Worm (Caenorhabditis elegans) whole organism, L1 larva: ENCODE data around the gene set-25.

Source experiments
- C16A3.4 ChIP-seq: fragments of 150-350 bp; optimal IDR thresholded peaks from 2 replicates; lab custom pipeline; 2014; ENCODE audit warnings: missing biosample characterization, missing genetic modification characterization
- C34B4.2 ChIP-seq: sonication (generic microtip); optimal IDR thresholded peaks from 2 replicates; lab custom pipeline; 2017; ENCODE audit warnings: mild to moderate bottlenecking, missing genetic modification characterization, missing compliant biosample characterization
- aha-1 ChIP-seq: fragments of 150-350 bp; optimal IDR thresholded peaks from 2 replicates; lab custom pipeline; 2014; ENCODE audit warnings: missing biosample characterization, missing genetic modification characterization
- aly-2 ChIP-seq: fragments of 150-350 bp; optimal IDR thresholded peaks from 2 replicates; lab custom pipeline; 2014; ENCODE audit warnings: missing biosample characterization, missing genetic modification characterization
- ama-1 ChIP-seq: fragments of 150-350 bp; optimal IDR thresholded peaks from 2 replicates; lab custom pipeline; 2014
- ceh-63 ChIP-seq: fragments of 200-800 bp; sonication (Bioruptor generic); optimal IDR thresholded peaks from 2 replicates; lab custom pipeline; 2018; ENCODE audit warnings: mild to moderate bottlenecking, missing genetic modification characterization, missing compliant biosample characterization
- ceh-88 ChIP-seq: fragments of 200-800 bp; sonication (Bioruptor generic); IDR thresholded peaks from 2 replicates; pipeline ENCODE4 v1.3.6; 2022; ENCODE audit warnings: missing genetic modification characterization, missing compliant biosample characterization
- ces-1 ChIP-seq: fragments of 150-350 bp; optimal IDR thresholded peaks from 2 replicates; lab custom pipeline; 2014; ENCODE audit warnings: missing biosample characterization, missing genetic modification reagents, missing genetic modification characterization
- egl-13 ChIP-seq: sonication (generic microtip); optimal IDR thresholded peaks from 2 replicates; lab custom pipeline; 2016; ENCODE audit warnings: missing genotype, missing genetic modification reagents, missing genetic modification characterization, missing compliant biosample characterization
- egl-27 ChIP-seq, 2 experiments: fragments of 150-350 bp in 1 of 2; sonication (generic microtip); optimal IDR thresholded peaks; 3 replicates each; lab custom pipeline; 2017 to 2018; ENCODE audit warnings: missing biosample characterization in 2 of 2, missing genetic modification characterization in 2 of 2, missing genetic modification reagents in 2 of 2
- elt-2 ChIP-seq: sonication (generic microtip); optimal IDR thresholded peaks from 2 replicates; lab custom pipeline; 2016; ENCODE audit warnings: missing genetic modification characterization, mild to moderate bottlenecking, inconsistent platforms, missing compliant biosample characterization, missing genetic modification reagents
- ets-5 ChIP-seq: fragments of 200-800 bp; sonication (Bioruptor generic); IDR thresholded peaks from 2 replicates; pipeline ENCODE4 v1.3.6; 2022; ENCODE audit warnings: missing genetic modification characterization, missing compliant biosample characterization
- fkh-10 ChIP-seq: sonication (generic microtip); optimal IDR thresholded peaks from 2 replicates; lab custom pipeline; 2017; ENCODE audit warnings: missing biosample characterization, missing genetic modification reagents, missing genetic modification characterization
- fkh-8 ChIP-seq: sonication (generic microtip); optimal IDR thresholded peaks from 2 replicates; lab custom pipeline; 2016; ENCODE audit warnings: mild to moderate bottlenecking, missing genetic modification characterization, missing compliant biosample characterization
- hlh-4 ChIP-seq: sonication (generic microtip); optimal IDR thresholded peaks from 2 replicates; lab custom pipeline; 2016; ENCODE audit warnings: mild to moderate bottlenecking, missing genetic modification characterization, missing compliant biosample characterization
- hpl-2 ChIP-seq: fragments of 150-350 bp; optimal IDR thresholded peaks from 2 replicates; lab custom pipeline; 2014; ENCODE audit warnings: missing biosample characterization, missing genetic modification reagents, missing genetic modification characterization
- jun-1 ChIP-seq: fragments of 150-350 bp; optimal IDR thresholded peaks from 2 replicates; lab custom pipeline; 2014; ENCODE audit warnings: missing biosample characterization, missing genetic modification reagents, missing genetic modification characterization
- lin-13 ChIP-seq: fragments of 150-350 bp; optimal IDR thresholded peaks from 2 replicates; lab custom pipeline; 2014; ENCODE audit warnings: missing biosample characterization, missing genetic modification reagents, missing genetic modification characterization
- lin-14 ChIP-seq: fragments of 200-800 bp; sonication (Bioruptor generic); optimal IDR thresholded peaks from 2 replicates; lab custom pipeline; 2018; ENCODE audit warnings: mild to moderate bottlenecking, missing genetic modification characterization, moderate library complexity, missing compliant biosample characterization
- lin-15B ChIP-seq: fragments of 150-350 bp; sonication (generic microtip); optimal IDR thresholded peaks from 3 replicates; lab custom pipeline; 2014; ENCODE audit warnings: missing biosample characterization, missing genetic modification characterization
- lsy-2 ChIP-seq, 2 experiments: fragments of 150-350 bp; optimal IDR thresholded peaks; 2 replicates each; lab custom pipeline; 2014; ENCODE audit warnings: missing biosample characterization in 2 of 2, missing genetic modification characterization in 2 of 2
- mab-9 ChIP-seq: fragments of 200-800 bp; sonication (Bioruptor generic); IDR thresholded peaks from 2 replicates; pipeline ENCODE4 v1.3.6; 2022; ENCODE audit warnings: missing genetic modification reagents, missing genetic modification characterization, missing compliant biosample characterization
- mdl-1 ChIP-seq, 2 experiments: fragments of 150-350 bp; optimal IDR thresholded peaks; 2 replicates each; lab custom pipeline; 2014 to 2017; ENCODE audit warnings: missing biosample characterization in 2 of 2, missing genetic modification characterization in 2 of 2, inconsistent platforms in 1 of 2
- mep-1 ChIP-seq: fragments of 150-350 bp; optimal IDR thresholded peaks from 2 replicates; lab custom pipeline; 2014; ENCODE audit warnings: missing biosample characterization, missing genetic modification characterization
- nhr-11 ChIP-seq: fragments of 150-350 bp; optimal IDR thresholded peaks from 2 replicates; lab custom pipeline; 2014; ENCODE audit warnings: missing biosample characterization, missing genetic modification characterization
- nhr-12 ChIP-seq: sonication (generic microtip); optimal IDR thresholded peaks from 2 replicates; lab custom pipeline; 2017; ENCODE audit warnings: missing biosample characterization, missing genetic modification characterization
- nhr-19 ChIP-seq: fragments of 200-800 bp; sonication (Bioruptor generic); conservative IDR thresholded peaks from 2 replicates; pipeline ENCODE4 v1.3.6; 2022; ENCODE audit warnings: missing genetic modification characterization, missing compliant biosample characterization
- nhr-20 ChIP-seq: sonication (generic microtip); optimal IDR thresholded peaks from 2 replicates; lab custom pipeline; 2016; ENCODE audit warnings: mild to moderate bottlenecking, missing genetic modification characterization, missing compliant biosample characterization
- nhr-28 ChIP-seq: fragments of 150-350 bp; optimal IDR thresholded peaks from 2 replicates; lab custom pipeline; 2014; ENCODE audit warnings: missing biosample characterization, missing genetic modification characterization
- nhr-47 ChIP-seq: sonication (generic microtip); optimal IDR thresholded peaks from 2 replicates; lab custom pipeline; 2016; ENCODE audit warnings: mild to moderate bottlenecking, missing genetic modification characterization, moderate library complexity, missing compliant biosample characterization
- nhr-76 ChIP-seq: sonication (generic microtip); optimal IDR thresholded peaks from 2 replicates; lab custom pipeline; 2017; ENCODE audit warnings: missing biosample characterization, missing genetic modification characterization
- pax-3 ChIP-seq: fragments of 200-800 bp; sonication (Bioruptor generic); optimal IDR thresholded peaks from 2 replicates; lab custom pipeline; 2018; ENCODE audit warnings: mild to moderate bottlenecking, missing genetic modification characterization, moderate library complexity, missing compliant biosample characterization
- sox-4 ChIP-seq: sonication (generic microtip); optimal IDR thresholded peaks from 2 replicates; lab custom pipeline; 2016; ENCODE audit warnings: missing genetic modification characterization, missing compliant biosample characterization
- sptf-1 ChIP-seq: fragments of 150-350 bp; optimal IDR thresholded peaks from 2 replicates; lab custom pipeline; 2014; ENCODE audit warnings: missing biosample characterization, missing genetic modification characterization
- sup-37 ChIP-seq: fragments of 200-800 bp; sonication (Bioruptor generic); optimal IDR thresholded peaks from 2 replicates; lab custom pipeline; 2018; ENCODE audit warnings: mild to moderate bottlenecking, missing genetic modification characterization, missing compliant biosample characterization
- tbx-2 ChIP-seq: sonication (generic microtip); optimal IDR thresholded peaks from 2 replicates; lab custom pipeline; 2016; ENCODE audit warnings: missing genetic modification characterization, missing compliant biosample characterization
- unc-130 ChIP-seq: fragments of 150-350 bp; optimal IDR thresholded peaks from 2 replicates; lab custom pipeline; 2017; ENCODE audit warnings: missing biosample characterization, missing genetic modification characterization, inconsistent platforms
- unc-30 ChIP-seq: sonication (generic microtip); optimal IDR thresholded peaks from 2 replicates; lab custom pipeline; 2017; ENCODE audit warnings: missing biosample characterization, missing genetic modification characterization
- unc-86 ChIP-seq: sonication (generic microtip); optimal IDR thresholded peaks from 2 replicates; lab custom pipeline; 2016; ENCODE audit warnings: missing genetic modification characterization, missing compliant biosample characterization
- vab-15 ChIP-seq: sonication (generic microtip); optimal IDR thresholded peaks from 2 replicates; lab custom pipeline; 2017; ENCODE audit warnings: missing genotype, mild to moderate bottlenecking, missing genetic modification characterization, missing compliant biosample characterization
- xbp-1 ChIP-seq: sonication (generic microtip); optimal IDR thresholded peaks from 2 replicates; lab custom pipeline; 2016; ENCODE audit warnings: missing genetic modification characterization, missing compliant biosample characterization
- zip-4 ChIP-seq: fragments of 200-800 bp; sonication (Bioruptor generic); optimal IDR thresholded peaks from 2 replicates; lab custom pipeline; 2018; ENCODE audit warnings: mild to moderate bottlenecking, missing genetic modification characterization, moderate library complexity, missing compliant biosample characterization
- ztf-11 ChIP-seq, 2 experiments: sonication (generic microtip); optimal IDR thresholded peaks; 2 replicates each; lab custom pipeline; 2016 to 2017; ENCODE audit warnings: missing genetic modification characterization in 2 of 2, missing biosample characterization in 1 of 2, missing compliant biosample characterization in 1 of 2

set-25 gene

ce11 chrIII:13256438-13256928 lies 36.4 kb downstream of the set-25 start, which contains the start of gene F56A8.3 (continued):
- TF ChIP-seq xbp-1 (tag; lab: Kevin White, UChicago): peak; percentile 70
- TF ChIP-seq ztf-11 (tag; optimal IDR thresholded peaks at IDR 0.05; lab: Kevin White, UChicago): no peak
- no peak for TF ChIP-seq ets-5
- TF ChIP-seq mep-1 (tag; lab: Kevin White, UChicago): peak; percentile 75
- peak; percentile 49 for TF ChIP-seq ama-1 (lab: Kevin White, UChicago)
- peak; percentile 64 for TF ChIP-seq lin-15B (tag; lab: Kevin White, UChicago)
- no peak for TF ChIP-seq ceh-63
- peak; percentile 83 to 91 for TF ChIP-seq lsy-2 (tag; optimal IDR thresholded peaks at IDR 0.05; lab: Kevin White, UChicago)
- peak; percentile 78 for TF ChIP-seq tbx-2 (tag; lab: Kevin White, UChicago)
- TF ChIP-seq aha-1: no peak
- TF ChIP-seq nhr-28 (tag; lab: Kevin White, UChicago): no peak
- peak; percentile 68 for TF ChIP-seq nhr-19 (GFP tag; lab: Robert Waterston, UW)
- TF ChIP-seq nhr-20 (tag; lab: Kevin White, UChicago): peak; percentile 69
- TF ChIP-seq aly-2: peak; percentile 73
- TF ChIP-seq mab-9 (GFP tag; lab: Robert Waterston, UW): no peak
- TF ChIP-seq lin-13: peak; percentile 55
- TF ChIP-seq hpl-2 (GFP tag; lab: Kevin White, UChicago): peak; percentile 31
- no peak for TF ChIP-seq lin-14
- peak; percentile 75 for TF ChIP-seq C16A3.4 (tag; lab: Kevin White, UChicago)
- TF ChIP-seq elt-2: no peak
- TF ChIP-seq vab-15: peak; percentile 84
- no peak for TF ChIP-seq fkh-10 (GFP tag; lab: Kevin White, UChicago)
- TF ChIP-seq fkh-8: no peak
- no peak for TF ChIP-seq hlh-4 (tag; lab: Kevin White, UChicago)
- no peak for TF ChIP-seq unc-30 (tag; lab: Kevin White, UChicago)
- peak; percentile 7 for TF ChIP-seq nhr-12 (tag; lab: Kevin White, UChicago)
- peak; percentile 48 for TF ChIP-seq jun-1
- TF ChIP-seq unc-130 (tag; lab: Kevin White, UChicago): peak; percentile 65
- no peak for TF ChIP-seq egl-27 (tag; optimal IDR thresholded peaks at IDR 0.05; lab: Kevin White, UChicago)
- TF ChIP-seq nhr-76 (tag; lab: Kevin White, UChicago): no peak
- peak; percentile 22 for TF ChIP-seq zip-4
- TF ChIP-seq C34B4.2 (tag; lab: Kevin White, UChicago): no peak
- TF ChIP-seq, all 84 proteins: peak for 45

ce11 chrIII:13254178-13254725 lies 38.6 kb downstream of the set-25 start, which contains the start of gene F56A8.9:
Gene F56A8.9, plus strand, starts transcription at chrIII:13254675.
- TF ChIP-seq sptf-1 (tag; lab: Kevin White, UChicago) (no peak), nhr-11 (tag; lab: Kevin White, UChicago) (no peak), lsy-2 (tag; optimal IDR thresholded peaks at IDR 0.05; lab: Kevin White, UChicago) (no peak), hlh-4 (tag; lab: Kevin White, UChicago) (no peak), egl-27 (tag; optimal IDR thresholded peaks at IDR 0.05; lab: Kevin White, UChicago) (no peak), fkh-10 (GFP tag; lab: Kevin White, UChicago) (no peak), nhr-20 (tag; lab: Kevin White, UChicago) (no peak), lin-15B (tag; lab: Kevin White, UChicago) (no peak), sox-4 (tag; lab: Kevin White, UChicago) (no peak), pax-3 (no peak), nhr-47 (tag; lab: Kevin White, UChicago) (no peak)

- TF ChIP-seq sup-37 (no peak), nhr-20 (tag; lab: Kevin White, UChicago) (no peak), ztf-11 (tag; optimal IDR thresholded peaks at IDR 0.05; lab: Kevin White, UChicago) (no peak), xbp-1 (tag; lab: Kevin White, UChicago) (no peak), ces-1 (GFP tag; lab: Kevin White, UChicago) (no peak), unc-86 (tag; lab: Kevin White, UChicago) (no peak), lin-13 (no peak), mdl-1 (tag; optimal IDR thresholded peaks at IDR 0.05; lab: Kevin White, UChicago) (no peak), ceh-88 (GFP tag; lab: Robert Waterston, UW) (no peak), egl-13 (tag; lab: Kevin White, UChicago) (no peak)
Observed at ce11 chrIII:13246265-13246664, 46.6 kb downstream of the set-25 start, which contains the start of gene anoh-1. Gene anoh-1, plus strand, starts transcription at chrIII:13246565.
